Fruit fly (Drosophila melanogaster): ENCODE results near the gene CG11583.

CG11583 gene

dm6 chr3L:4318677-4319580 is 36.3 kb upstream of the CG11583 start, which contains the start of gene PMP34 (continued):
- TF ChIP-seq Deaf1 (tag; optimal IDR thresholded peaks at IDR 0.05): peak; percentile 89
- 0 out of 3 replicates have a peak, but pooled peaks have one; percentile 22 for TF ChIP-seq z (GFP tag; IDR thresholded peaks at IDR 0.05)
- no peak for TF ChIP-seq Mrtf (GFP tag; IDR thresholded peaks at IDR 0.05)
- TF ChIP-seq CHES-1-like (GFP tag; optimal IDR thresholded peaks at IDR 0.05): peak; percentile 20
- peak; percentile 25 for TF ChIP-seq pzg (GFP tag; optimal IDR thresholded peaks at IDR 0.05)
- TF ChIP-seq Adf1 (GFP tag; IDR thresholded peaks at IDR 0.05): peak; percentile 76; the same call in 1 of the 2 replicates
- TF ChIP-seq CG17568 (GFP tag; optimal IDR thresholded peaks at IDR 0.05): no peak
- TF ChIP-seq mirr (GFP tag; optimal IDR thresholded peaks at IDR 0.05): peak; percentile 40
- TF ChIP-seq MESR4 (GFP tag; optimal IDR thresholded peaks at IDR 0.05): peak; percentile 64
- peak; percentile 34 for TF ChIP-seq Vsx1 (GFP tag; optimal IDR thresholded peaks at IDR 0.05)
- no peak for TF ChIP-seq da (GFP tag; optimal IDR thresholded peaks at IDR 0.05)
- TF ChIP-seq row (GFP tag; IDR thresholded peaks at IDR 0.05): no peak
- TF ChIP-seq tna (GFP tag; IDR thresholded peaks at IDR 0.05; ENCODE audit: partially characterized antibody): peak; percentile 22; the same call in 1 of the 2 replicates
- no peak for TF ChIP-seq wor (GFP tag; IDR thresholded peaks at IDR 0.05)
- TF ChIP-seq CG6689 (GFP tag; IDR thresholded peaks at IDR 0.05): no peak

DNA sequence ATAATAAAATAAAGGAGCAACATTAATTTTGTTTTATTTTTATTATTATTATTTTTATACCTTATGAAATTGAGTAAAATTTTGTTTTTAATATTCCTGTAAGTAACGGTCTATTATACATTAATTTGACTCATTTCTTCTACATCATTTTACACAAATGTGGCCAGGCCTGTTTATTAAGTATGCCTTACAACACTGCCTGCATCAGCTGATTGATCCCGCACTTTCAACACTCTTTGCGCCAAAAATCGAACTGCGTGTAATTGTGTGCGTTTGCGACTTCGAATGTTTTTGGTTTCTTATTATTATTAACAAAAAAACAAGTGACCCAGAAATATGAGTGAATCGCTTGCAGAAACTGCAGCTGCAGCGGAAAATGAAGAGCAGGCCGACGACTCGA is 30.7 kb upstream of the CG11583 start, which contains the start of gene Claspin:
Claspin (plus strand) TSS at position 185 of the 400 bp plus-strand sequence.
- no peak for TF ChIP-seq CG15696 (tag; optimal IDR thresholded peaks at IDR 0.05)
- peak; percentile 73 for TF ChIP-seq CG1603 (tag; optimal IDR thresholded peaks at IDR 0.05)
- peak; percentile 31; the same call in 1 of the 2 replicates for TF ChIP-seq NFAT (GFP tag; IDR thresholded peaks at IDR 0.05)
- no peak for TF ChIP-seq hbn (GFP tag; IDR thresholded peaks at IDR 0.05; ENCODE audit: partially characterized antibody)
- peak; percentile 75 for TF ChIP-seq Rfx (GFP tag; IDR thresholded peaks at IDR 0.05)
- TF ChIP-seq CrebB (tag; optimal IDR thresholded peaks at IDR 0.05): no peak
- TF ChIP-seq CG30403 (GFP tag; optimal IDR thresholded peaks at IDR 0.05): peak; percentile 17
- no peak for TF ChIP-seq CG32772 (GFP tag; IDR thresholded peaks at IDR 0.05)
- TF ChIP-seq kay (GFP tag; optimal IDR thresholded peaks at IDR 0.05): peak; percentile 32
- no peak for TF ChIP-seq oc (tag; optimal IDR thresholded peaks at IDR 0.05)
- TF ChIP-seq HmgD (GFP tag; optimal IDR thresholded peaks at IDR 0.05): peak; percentile 58
- peak; percentile 62 for TF ChIP-seq CG7786 (GFP tag; optimal IDR thresholded peaks at IDR 0.05)
- TF ChIP-seq dmrt11E (tag; optimal IDR thresholded peaks at IDR 0.05): peak; percentile 10
- TF ChIP-seq abd-A (tag; optimal IDR thresholded peaks at IDR 0.05): no peak
- peak; percentile 35 for TF ChIP-seq CG1647 (GFP tag; optimal IDR thresholded peaks at IDR 0.05)
- TF ChIP-seq Dref (GFP tag; IDR thresholded peaks at IDR 0.05): peak; percentile 38
- TF ChIP-seq exex (tag; optimal IDR thresholded peaks at IDR 0.05): peak; percentile 14
- no peak for TF ChIP-seq zen (tag; optimal IDR thresholded peaks at IDR 0.05)
- peak; percentile 58 for TF ChIP-seq caup (GFP tag; optimal IDR thresholded peaks at IDR 0.05; ENCODE audit: severe bottlenecking)
- peak; percentile 40 for TF ChIP-seq gro (GFP tag; optimal IDR thresholded peaks at IDR 0.05)
- TF ChIP-seq CG12299 (tag; optimal IDR thresholded peaks at IDR 0.05): no peak
- no peak for TF ChIP-seq CG10274 (GFP tag; optimal IDR thresholded peaks at IDR 0.05)
- peak; percentile 54 for TF ChIP-seq Mad (GFP tag; optimal IDR thresholded peaks at IDR 0.05)
- TF ChIP-seq CoRest (tag; optimal IDR thresholded peaks at IDR 0.05): peak; percentile 63
- TF ChIP-seq Ptx1 (GFP tag; IDR thresholded peaks at IDR 0.05): peak; percentile 11; the same call in 1 of the 2 replicates
- TF ChIP-seq CG10209 (GFP tag; optimal IDR thresholded peaks at IDR 0.05): peak; percentile 54
- TF ChIP-seq bcd (GFP tag; optimal IDR thresholded peaks at IDR 0.05): peak; percentile 26
- TF ChIP-seq lab (GFP tag; optimal IDR thresholded peaks at IDR 0.05): peak; percentile 53
- TF ChIP-seq slbo (GFP tag; IDR thresholded peaks at IDR 0.05): peak; percentile 72
- TF ChIP-seq CHES-1-like (GFP tag; optimal IDR thresholded peaks at IDR 0.05): peak; percentile 47
- TF ChIP-seq Hr3 (GFP tag; optimal IDR thresholded peaks at IDR 0.05): peak; percentile 45
- TF ChIP-seq CG11504 (tag; optimal IDR thresholded peaks at IDR 0.05): no peak
- peak; percentile 53 for TF ChIP-seq CG15514 (GFP tag; optimal IDR thresholded peaks at IDR 0.05)
